Worm (Caenorhabditis elegans) whole organism, young adult: Measurements from ENCODE around the gene asp-17.
A peak's percentile ranks its signal among the peaks of the same experiment; 100 is the strongest.

Experiments
- B0019.2 ChIP-seq: fragments of 200-800 bp; sonication (Bioruptor generic); conservative IDR thresholded peaks from 2 replicates; pipeline ENCODE4 v1.3.6; 2022; ENCODE audit warnings: missing genetic modification reagents, missing genetic modification characterization, missing compliant biosample characterization
- B0261.1 ChIP-seq: sonication (generic microtip); optimal IDR thresholded peaks from 2 replicates; lab custom pipeline; 2016; ENCODE audit warnings: mild to moderate bottlenecking, missing genetic modification characterization, moderate library complexity, missing compliant biosample characterization
- B0336.3 ChIP-seq: fragments of 200-800 bp; sonication (Bioruptor generic); IDR thresholded peaks from 2 replicates; pipeline ENCODE4 v1.3.6; 2022; ENCODE audit warnings: missing genetic modification characterization, missing compliant biosample characterization
- F10E7.11 ChIP-seq: sonication (generic microtip); optimal IDR thresholded peaks from 2 replicates; lab custom pipeline; 2017; ENCODE audit warnings: mild to moderate bottlenecking, missing genetic modification characterization, moderate library complexity, missing compliant biosample characterization
- F22D6.2 ChIP-seq: sonication (generic microtip); optimal IDR thresholded peaks from 2 replicates; lab custom pipeline; 2016; ENCODE audit warnings: mild to moderate bottlenecking, missing genetic modification characterization, missing compliant biosample characterization
- F57C9.4 ChIP-seq: sonication (generic microtip); optimal IDR thresholded peaks from 2 replicates; lab custom pipeline; 2017; ENCODE audit warnings: mild to moderate bottlenecking, missing genetic modification characterization, missing compliant biosample characterization
- K11D2.4 ChIP-seq: fragments of 200-800 bp; sonication (Bioruptor generic); IDR thresholded peaks from 2 replicates; pipeline ENCODE4 v1.3.6; 2022; ENCODE audit warnings: missing genetic modification reagents, missing genetic modification characterization, missing compliant biosample characterization
- Y95B8A.8 ChIP-seq: fragments of 200-800 bp; sonication (Bioruptor generic); IDR thresholded peaks from 2 replicates; pipeline ENCODE4 v1.3.6; 2022; ENCODE audit warnings: missing genetic modification reagents, missing genetic modification characterization, missing compliant biosample characterization
- akir-1 ChIP-seq: fragments of 200-800 bp; sonication (Bioruptor generic); optimal IDR thresholded peaks from 2 replicates; lab custom pipeline; 2018; ENCODE audit warnings: mild to moderate bottlenecking, missing genetic modification characterization, moderate library complexity, missing compliant biosample characterization
- ama-1 ChIP-seq, 3 experiments: fragments of 150-350 bp in 1 of 3; sonication (generic microtip) in 2 of 3; optimal IDR thresholded peaks; 2 replicates each; lab custom pipeline; 2014 to 2018; ENCODE audit warnings: missing biosample characterization in 2 of 3, missing genetic modification characterization in 2 of 3, missing genetic modification reagents in 2 of 3
- bed-2 ChIP-seq: fragments of 200-800 bp; sonication (Bioruptor generic); IDR thresholded peaks from 2 replicates; pipeline ENCODE4 v1.3.6; 2022; ENCODE audit warnings: missing genetic modification reagents, missing genetic modification characterization, missing compliant biosample characterization
- cebp-2 ChIP-seq: fragments of 200-800 bp; sonication (Bioruptor generic); IDR thresholded peaks from 2 replicates; pipeline ENCODE4 v1.3.6; 2022; ENCODE audit warnings: missing genetic modification characterization, missing compliant biosample characterization
- ceh-27 ChIP-seq: fragments of 200-800 bp; sonication (Bioruptor generic); optimal IDR thresholded peaks from 2 replicates; lab custom pipeline; 2018; ENCODE audit warnings: mild to moderate bottlenecking, missing genetic modification characterization, moderate library complexity, missing compliant biosample characterization
- ceh-40 ChIP-seq: fragments of 200-800 bp; sonication (Bioruptor generic); IDR thresholded peaks from 2 replicates; pipeline ENCODE4 v1.3.6; 2022; ENCODE audit warnings: missing genetic modification characterization, missing compliant biosample characterization
- ceh-79 ChIP-seq: sonication (generic microtip); optimal IDR thresholded peaks from 2 replicates; lab custom pipeline; 2017; ENCODE audit warnings: mild to moderate bottlenecking, missing genetic modification characterization, missing compliant biosample characterization
- chd-7 ChIP-seq: sonication (generic microtip); optimal IDR thresholded peaks from 2 replicates; lab custom pipeline; 2016; ENCODE audit warnings: mild to moderate bottlenecking, missing genetic modification characterization, moderate library complexity, missing compliant biosample characterization
- egrh-3 ChIP-seq: fragments of 200-800 bp; sonication (Bioruptor generic); IDR thresholded peaks from 2 replicates; pipeline ENCODE4 v1.3.6; 2022; ENCODE audit warnings: missing genetic modification reagents, missing genetic modification characterization, missing compliant biosample characterization
- him-1 ChIP-seq: sonication (generic microtip); optimal IDR thresholded peaks from 2 replicates; lab custom pipeline; 2016; ENCODE audit warnings: missing genotype, missing genetic modification reagents, missing genetic modification characterization, missing compliant biosample characterization
- hlh-12 ChIP-seq: sonication (generic microtip); optimal IDR thresholded peaks from 2 replicates; lab custom pipeline; 2016; ENCODE audit warnings: missing genetic modification characterization, missing compliant biosample characterization
- hrde-1 ChIP-seq: sonication (generic microtip); optimal IDR thresholded peaks from 2 replicates; lab custom pipeline; 2016; ENCODE audit warnings: missing genetic modification characterization, mild to moderate bottlenecking, missing compliant biosample characterization, moderate library complexity, missing genotype, missing genetic modification reagents, borderline replicate concordance
- let-526 ChIP-seq: fragments of 200-800 bp; sonication (Bioruptor generic); IDR thresholded peaks from 2 replicates; pipeline ENCODE4 v1.3.6; 2022; ENCODE audit warnings: missing genetic modification reagents, missing genetic modification characterization, missing compliant biosample characterization
- lin-26 ChIP-seq: fragments of 200-800 bp; sonication (Bioruptor generic); IDR thresholded peaks from 2 replicates; pipeline ENCODE4 v1.3.6; 2022; ENCODE audit warnings: missing genetic modification reagents, missing genetic modification characterization, missing compliant biosample characterization
- madf-8 ChIP-seq: fragments of 200-800 bp; sonication (Bioruptor generic); conservative IDR thresholded peaks from 2 replicates; pipeline ENCODE4 v1.3.6; 2022; ENCODE audit warnings: missing genetic modification reagents, missing genetic modification characterization, missing compliant biosample characterization
- mcd-1 ChIP-seq: fragments of 200-800 bp; sonication (Bioruptor generic); IDR thresholded peaks from 2 replicates; pipeline ENCODE4 v1.3.6; 2022; ENCODE audit warnings: missing genetic modification reagents, missing genetic modification characterization, missing compliant biosample characterization
- pha-4 ChIP-seq: fragments of 150-350 bp; sonication (generic microtip); optimal IDR thresholded peaks from 2 replicates; lab custom pipeline; 2014; ENCODE audit warnings: missing biosample characterization, missing genetic modification reagents, missing genetic modification characterization
- rec-8 ChIP-seq, 2 experiments: sonication (generic microtip); optimal IDR thresholded peaks; 2 replicates each; lab custom pipeline; 2016; ENCODE audit warnings: mild to moderate bottlenecking in 2 of 2, missing genetic modification characterization in 2 of 2, missing genetic modification reagents in 2 of 2, missing genotype in 2 of 2, missing biosample characterization in 1 of 2, missing compliant biosample characterization in 1 of 2, moderate library complexity in 1 of 2
- rpc-1 ChIP-seq, 2 experiments: fragments of 150-350 bp in 1 of 2; sonication (generic microtip) in 1 of 2; optimal IDR thresholded peaks; 2 replicates each; lab custom pipeline; 2014 to 2018; ENCODE audit warnings: missing biosample characterization in 1 of 2, missing genetic modification characterization in 1 of 2, missing genetic modification reagents in 1 of 2, missing genotype in 1 of 2
- sdz-38 ChIP-seq: sonication (generic microtip); optimal IDR thresholded peaks from 2 replicates; lab custom pipeline; 2016; ENCODE audit warnings: missing genotype, missing genetic modification characterization, missing compliant biosample characterization
- sea-2 ChIP-seq: fragments of 200-800 bp; sonication (Bioruptor generic); IDR thresholded peaks from 2 replicates; pipeline ENCODE4 v1.3.6; 2022; ENCODE audit warnings: missing genetic modification characterization, missing compliant biosample characterization
- snpc-1.1 ChIP-seq: sonication (generic microtip); optimal IDR thresholded peaks from 2 replicates; lab custom pipeline; 2017; ENCODE audit warnings: missing genetic modification characterization, mild to moderate bottlenecking, missing compliant biosample characterization, antibody characterized with exemption, moderate library complexity, missing genotype, missing genetic modification reagents; ENCODE audit not compliant: insufficient read depth
- snpc-3.4 ChIP-seq: sonication (generic microtip); optimal IDR thresholded peaks from 2 replicates; lab custom pipeline; 2017; ENCODE audit warnings: missing genetic modification characterization, mild to moderate bottlenecking, missing compliant biosample characterization, antibody characterized with exemption, moderate library complexity, missing genotype, missing genetic modification reagents
- snpc-4 ChIP-seq, 5 experiments: fragments of 150-350 bp in 1 of 5; sonication (generic microtip) in 4 of 5; optimal IDR thresholded peaks; 2 replicates each; lab custom pipeline; 2014 to 2018; ENCODE audit warnings: missing genetic modification characterization in 5 of 5, missing biosample characterization in 3 of 5, antibody characterized with exemption in 2 of 5, mild to moderate bottlenecking in 2 of 5, missing compliant biosample characterization in 2 of 5, missing genotype in 2 of 5, moderate library complexity in 2 of 5, missing genetic modification reagents in 1 of 5
- tbp1 ChIP-seq: fragments of 200-800 bp; sonication (Bioruptor generic); optimal IDR thresholded peaks from 2 replicates; lab custom pipeline; 2018; ENCODE audit warnings: mild to moderate bottlenecking, missing genetic modification characterization, missing compliant biosample characterization
- tbx-9 ChIP-seq: sonication (generic microtip); optimal IDR thresholded peaks from 2 replicates; lab custom pipeline; 2016; ENCODE audit warnings: borderline replicate concordance, missing genetic modification characterization, inconsistent platforms, missing compliant biosample characterization
- xnd-1 ChIP-seq: sonication (generic microtip); optimal IDR thresholded peaks from 2 replicates; lab custom pipeline; 2016; ENCODE audit warnings: missing genotype, missing genetic modification reagents, missing genetic modification characterization, missing compliant biosample characterization
- zfh-2 ChIP-seq: fragments of 200-800 bp; sonication (Bioruptor generic); conservative IDR thresholded peaks from 2 replicates; pipeline ENCODE4 v1.3.6; 2022; ENCODE audit warnings: missing genetic modification reagents, missing genetic modification characterization, missing compliant biosample characterization
- zim-3 ChIP-seq: sonication (generic microtip); optimal IDR thresholded peaks from 2 replicates; lab custom pipeline; 2017; ENCODE audit warnings: mild to moderate bottlenecking, missing genetic modification characterization, moderate library complexity, missing compliant biosample characterization
- ztf-18 ChIP-seq: sonication (generic microtip); optimal IDR thresholded peaks from 2 replicates; lab custom pipeline; 2016; ENCODE audit warnings: missing genotype, mild to moderate bottlenecking, missing genetic modification characterization, missing compliant biosample characterization
- ztf-28 ChIP-seq: fragments of 200-800 bp; sonication (Bioruptor generic); IDR thresholded peaks from 2 replicates; pipeline ENCODE4 v1.3.6; 2022; ENCODE audit warnings: missing genetic modification reagents, missing genetic modification characterization, missing compliant biosample characterization
- ztf-6 ChIP-seq: fragments of 200-800 bp; sonication (Bioruptor generic); IDR thresholded peaks from 2 replicates; pipeline ENCODE4 v1.3.6; 2022; ENCODE audit warnings: missing genetic modification reagents, missing genetic modification characterization, missing compliant biosample characterization

Gene asp-17

DNA sequence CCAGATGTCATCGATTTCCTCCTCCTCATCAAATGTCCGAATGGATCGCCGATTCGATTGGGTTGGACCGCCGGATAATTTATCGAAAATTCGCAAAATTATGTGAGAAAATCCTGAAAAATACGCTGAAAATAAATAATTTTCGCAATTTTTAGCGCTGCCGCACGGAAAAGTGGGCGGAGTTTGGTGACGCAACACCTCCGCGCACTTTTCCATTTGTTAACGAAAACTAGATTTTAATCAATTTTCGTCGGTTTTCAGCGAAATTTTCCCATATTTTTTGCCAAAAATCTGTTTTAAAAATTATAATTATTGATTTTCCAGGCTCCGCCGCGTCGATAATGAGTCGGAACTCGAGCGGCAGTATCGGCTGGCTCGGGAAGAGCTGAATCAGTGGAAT is 36.1 kb downstream of the asp-17 start, which contains the start of gene Y39B6A.34 (continued):
- peak; percentile 57 for TF ChIP-seq ztf-18
- no peak for TF ChIP-seq F10E7.11 (tag; lab: Kevin White, UChicago)
- TF ChIP-seq ztf-28 (GFP tag; lab: Robert Waterston, UW), result no peak
- no peak for TF ChIP-seq ceh-27 (GFP tag; lab: Kevin White, UChicago)
- no peak for TF ChIP-seq ama-1 (optimal IDR thresholded peaks at IDR 0.05; lab: Kevin White, UChicago)
- TF ChIP-seq ama-1 (GFP tag; optimal IDR thresholded peaks at IDR 0.05; lab: Kevin White, UChicago), result no peak
- TF ChIP-seq egrh-3 (GFP tag; lab: Robert Waterston, UW), result no peak
- TF ChIP-seq hrde-1 (tag; lab: Kevin White, UChicago), result no peak
- no peak for TF ChIP-seq ztf-6 (GFP tag; lab: Robert Waterston, UW)
- TF ChIP-seq ceh-40, result no peak
- no peak for TF ChIP-seq lin-26 (GFP tag; lab: Robert Waterston, UW)
- TF ChIP-seq mcd-1 (GFP tag; lab: Robert Waterston, UW), result 0 out of 2 replicates have a peak, but pooled peaks have one; percentile 22
- no peak for TF ChIP-seq zim-3
- no peak for TF ChIP-seq him-1 (tag; lab: Kevin White, UChicago)
- no peak for TF ChIP-seq sdz-38 (tag; lab: Kevin White, UChicago)
- TF ChIP-seq B0261.1 (tag; lab: Kevin White, UChicago), result no peak
- TF ChIP-seq snpc-1.1 (tag; lab: Kevin White, UChicago), result no peak
- no peak for TF ChIP-seq tbp1
- no peak for TF ChIP-seq snpc-3.4 (tag; lab: Kevin White, UChicago)
- TF ChIP-seq xnd-1 (tag; lab: Kevin White, UChicago), result no peak
- TF ChIP-seq let-526 (GFP tag; lab: Robert Waterston, UW), result no peak
- TF ChIP-seq zfh-2 (GFP tag; lab: Robert Waterston, UW), result 0 out of 2 replicates have a peak, but pooled peaks have one; percentile 19
- no peak for TF ChIP-seq chd-7 (tag; lab: Kevin White, UChicago)
- no peak for TF ChIP-seq rpc-1 (optimal IDR thresholded peaks at IDR 0.05; lab: Kevin White, UChicago)
- no peak for TF ChIP-seq rpc-1 (tag; optimal IDR thresholded peaks at IDR 0.05; lab: Kevin White, UChicago)
- TF ChIP-seq B0019.2 (GFP tag; lab: Robert Waterston, UW), result no peak
- TF ChIP-seq B0336.3 (GFP tag; lab: Robert Waterston, UW), result peak; percentile 58
- TF ChIP-seq ceh-79 (tag; lab: Kevin White, UChicago), result no peak
- no peak for TF ChIP-seq tbx-9
- TF ChIP-seq rec-8 (tag; optimal IDR thresholded peaks at IDR 0.05; lab: Kevin White, UChicago), result peak in 1 of 2 experiments; percentile 13
- TF ChIP-seq pha-4 (tag; lab: Kevin White, UChicago), result no peak
- no peak for TF ChIP-seq F22D6.2 (tag; lab: Kevin White, UChicago)
- TF ChIP-seq madf-8, result no peak
- no peak for TF ChIP-seq cebp-2
- no peak for TF ChIP-seq bed-2 (GFP tag; lab: Robert Waterston, UW)
- no peak for TF ChIP-seq sea-2
- TF ChIP-seq akir-1, result no peak
- TF ChIP-seq Y95B8A.8 (GFP tag; lab: Robert Waterston, UW), result no peak

DNA sequence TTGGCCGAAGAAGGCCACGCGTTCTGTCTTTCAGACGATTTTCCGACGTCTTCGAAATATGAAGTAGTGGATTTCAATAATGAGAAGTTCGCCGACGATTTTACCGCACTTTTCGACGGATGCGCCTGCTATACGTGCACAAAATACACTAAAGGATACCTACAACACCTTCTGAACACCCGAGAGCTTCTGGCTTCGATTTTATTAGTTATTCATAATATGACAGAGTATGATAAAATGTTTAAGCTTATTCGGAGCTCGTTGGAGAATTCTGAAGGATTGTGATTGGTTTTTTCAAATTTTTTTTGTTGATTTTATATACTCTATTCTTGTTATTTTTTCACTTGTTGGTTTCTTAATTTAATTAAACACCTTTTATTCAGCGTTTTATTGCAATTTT is 36.6 kb downstream of the asp-17 start:
- no peak for TF ChIP-seq bed-2 (GFP tag; lab: Robert Waterston, UW)
- no peak for TF ChIP-seq ceh-27 (GFP tag; lab: Kevin White, UChicago)
- no peak for TF ChIP-seq F57C9.4 (tag; lab: Kevin White, UChicago)
- TF ChIP-seq snpc-4 (GFP tag; optimal IDR thresholded peaks at IDR 0.05; lab: Kevin White, UChicago), result no peak
- no peak for TF ChIP-seq snpc-4 (tag; optimal IDR thresholded peaks at IDR 0.05; lab: Kevin White, UChicago)
- TF ChIP-seq hrde-1 (tag; lab: Kevin White, UChicago), result no peak
- no peak for TF ChIP-seq K11D2.4 (GFP tag; lab: Robert Waterston, UW)
- TF ChIP-seq hlh-12 (tag; lab: Kevin White, UChicago), result no peak
- TF ChIP-seq ceh-79 (tag; lab: Kevin White, UChicago), result no peak
